Fruit fly (Drosophila melanogaster) whole organism, embryonic: ENCODE results near the gene Ssl2.

Source experiments
- Atf3 ChIP-seq: fragments of 200-800 bp; sonication (Bioruptor generic); optimal IDR thresholded peaks from 3 replicates; lab custom pipeline; 2016; ENCODE audit warnings: missing biosample characterization, missing genetic modification characterization
- BtbVII ChIP-seq: fragments of 200-800 bp; sonication (Bioruptor generic); optimal IDR thresholded peaks from 3 replicates; lab custom pipeline; 2017; ENCODE audit warnings: missing biosample characterization, mild to moderate bottlenecking, missing genetic modification characterization
- C15 ChIP-seq: fragments of 200-800 bp; sonication (Bioruptor generic); IDR thresholded peaks from 3 replicates; pipeline ENCODE4 v1.3.6; 2022; ENCODE audit warnings: missing biosample characterization, missing genetic modification characterization
- CG10274 ChIP-seq: fragments of 200-800 bp; sonication (Bioruptor generic); optimal IDR thresholded peaks from 3 replicates; lab custom pipeline; 2017; ENCODE audit warnings: missing biosample characterization, mild to moderate bottlenecking, missing genetic modification characterization
- CG11696 ChIP-seq: fragments of 200-800 bp; sonication (Bioruptor generic); IDR thresholded peaks from 2 replicates; pipeline ENCODE4 v1.3.6; 2022; ENCODE audit warnings: missing biosample characterization, missing genetic modification characterization
- CG12104 ChIP-seq: fragments of 200-800 bp; sonication (Bioruptor generic); optimal IDR thresholded peaks from 3 replicates; lab custom pipeline; 2016; ENCODE audit warnings: missing biosample characterization, missing genetic modification characterization
- CG12659 ChIP-seq: fragments of 200-800 bp; sonication (Bioruptor generic); optimal IDR thresholded peaks from 3 replicates; lab custom pipeline; 2017; ENCODE audit warnings: mild to moderate bottlenecking, missing biosample characterization, missing genetic modification reagents, missing genetic modification characterization
- CG13296 ChIP-seq: fragments of 200-800 bp; sonication (Bioruptor generic); optimal IDR thresholded peaks from 3 replicates; lab custom pipeline; 2018; ENCODE audit warnings: missing biosample characterization, mild to moderate bottlenecking, missing genetic modification characterization
- CG15073 ChIP-seq: fragments of 200-800 bp; sonication (Bioruptor generic); optimal IDR thresholded peaks from 2 replicates; lab custom pipeline; 2016; ENCODE audit warnings: missing biosample characterization, missing genetic modification characterization
- CG15479 ChIP-seq: fragments of 200-800 bp; sonication (Bioruptor generic); optimal IDR thresholded peaks from 3 replicates; lab custom pipeline; 2019; ENCODE audit warnings: missing biosample characterization, mild to moderate bottlenecking, missing genetic modification characterization, moderate library complexity
- CG15601 ChIP-seq: fragments of 200-800 bp; sonication (Bioruptor generic); optimal IDR thresholded peaks from 3 replicates; lab custom pipeline; 2019; ENCODE audit warnings: missing biosample characterization, mild to moderate bottlenecking, missing genetic modification characterization, moderate library complexity
- CG1603 ChIP-seq: fragments of 200-800 bp; sonication (Bioruptor generic); optimal IDR thresholded peaks from 2 replicates; lab custom pipeline; 2019; ENCODE audit warnings: missing biosample characterization, mild to moderate bottlenecking, missing genetic modification characterization, moderate library complexity
- CG1792 ChIP-seq: fragments of 200-800 bp; sonication (Bioruptor generic); optimal IDR thresholded peaks from 2 replicates; lab custom pipeline; 2016; ENCODE audit warnings: missing biosample characterization, missing genetic modification characterization
- CG4360 ChIP-seq: fragments of 200-800 bp; sonication (Bioruptor generic); IDR thresholded peaks from 2 replicates; pipeline ENCODE4 v1.3.6; 2022; ENCODE audit warnings: missing biosample characterization, missing genetic modification characterization
- CG5245 ChIP-seq: fragments of 200-800 bp; sonication (Bioruptor generic); optimal IDR thresholded peaks from 3 replicates; lab custom pipeline; 2016; ENCODE audit warnings: missing biosample characterization, missing genetic modification characterization
- CG6854 ChIP-seq: fragments of 200-800 bp; sonication (Bioruptor generic); optimal IDR thresholded peaks from 3 replicates; lab custom pipeline; 2017; ENCODE audit warnings: missing biosample characterization, mild to moderate bottlenecking, missing genetic modification characterization
- CG7357 ChIP-seq: fragments of 200-800 bp; sonication (Bioruptor generic); IDR thresholded peaks from 3 replicates; pipeline ENCODE4 v1.3.6; 2022; ENCODE audit warnings: missing biosample characterization, missing genetic modification characterization
- CG7839 ChIP-seq: fragments of 200-800 bp; sonication (Bioruptor generic); optimal IDR thresholded peaks from 3 replicates; lab custom pipeline; 2018; ENCODE audit warnings: missing biosample characterization, mild to moderate bottlenecking, missing genetic modification characterization, moderate library complexity
- CG9609 ChIP-seq: fragments of 200-800 bp; sonication (Bioruptor generic); optimal IDR thresholded peaks from 3 replicates; lab custom pipeline; 2016; ENCODE audit warnings: missing biosample characterization, missing genetic modification characterization
- Camta ChIP-seq: fragments of 200-800 bp; sonication (Bioruptor generic); optimal IDR thresholded peaks from 2 replicates; lab custom pipeline; 2016; ENCODE audit warnings: missing biosample characterization, missing genetic modification characterization
- D19A ChIP-seq: fragments of 200-800 bp; optimal IDR thresholded peaks from 3 replicates; lab custom pipeline; 2019; ENCODE audit warnings: missing biosample characterization, mild to moderate bottlenecking, missing genetic modification characterization, moderate library complexity
- Fer1 ChIP-seq: fragments of 200-800 bp; sonication (Bioruptor generic); optimal IDR thresholded peaks from 2 replicates; lab custom pipeline; 2017; ENCODE audit warnings: missing biosample characterization, mild to moderate bottlenecking, missing genetic modification characterization
- HHEX ChIP-seq: fragments of 200-800 bp; sonication (Bioruptor generic); optimal IDR thresholded peaks from 3 replicates; lab custom pipeline; 2017; ENCODE audit warnings: missing biosample characterization, mild to moderate bottlenecking, missing genetic modification characterization, missing genetic modification reagents
- HLH54F ChIP-seq: fragments of 200-800 bp; sonication (Bioruptor generic); optimal IDR thresholded peaks from 3 replicates; lab custom pipeline; 2016; ENCODE audit warnings: missing biosample characterization, missing genetic modification characterization
- Hey ChIP-seq: fragments of 200-800 bp; sonication (Bioruptor generic); optimal IDR thresholded peaks from 3 replicates; lab custom pipeline; 2018; ENCODE audit warnings: missing biosample characterization, mild to moderate bottlenecking, missing genetic modification characterization
- MBD-R2 ChIP-seq: fragments of 200-800 bp; sonication (Bioruptor generic); IDR thresholded peaks from 2 replicates; pipeline ENCODE4 v1.3.6; 2022; ENCODE audit warnings: missing biosample characterization, missing genetic modification characterization
- MTF-1 ChIP-seq: fragments of 200-800 bp; sonication (Bioruptor generic); optimal IDR thresholded peaks from 2 replicates; lab custom pipeline; 2018; ENCODE audit warnings: missing biosample characterization, mild to moderate bottlenecking, missing genetic modification characterization, borderline replicate concordance
- Mad ChIP-seq: fragments of 200-800 bp; sonication (Bioruptor generic); optimal IDR thresholded peaks from 2 replicates; lab custom pipeline; 2016; ENCODE audit warnings: missing biosample characterization, missing genetic modification characterization
- NFAT ChIP-seq: fragments of 200-800 bp; sonication (Bioruptor generic); IDR thresholded peaks from 2 replicates; pipeline ENCODE4 v1.3.6; 2022; ENCODE audit warnings: missing biosample characterization, missing genetic modification characterization
- NK7.1 ChIP-seq: fragments of 200-800 bp; sonication (Bioruptor generic); optimal IDR thresholded peaks from 3 replicates; lab custom pipeline; 2016; ENCODE audit warnings: missing biosample characterization, missing genetic modification characterization
- Optix ChIP-seq: fragments of 200-800 bp; sonication (Bioruptor generic); IDR thresholded peaks from 3 replicates; pipeline ENCODE4 v1.3.6; 2022; ENCODE audit warnings: missing biosample characterization, missing genetic modification characterization
- Pdp1 ChIP-seq, 2 experiments: fragments of 200-800 bp; sonication (Bioruptor generic); optimal IDR thresholded peaks; 3 replicates each; lab custom pipeline; 2016; ENCODE audit warnings: missing biosample characterization in 2 of 2, missing genetic modification characterization in 2 of 2, mild to moderate bottlenecking in 1 of 2, moderate library complexity in 1 of 2
- YL-1 ChIP-seq: fragments of 200-800 bp; sonication (Bioruptor generic); optimal IDR thresholded peaks from 3 replicates; lab custom pipeline; 2017; ENCODE audit warnings: missing biosample characterization, mild to moderate bottlenecking, missing genetic modification characterization
- amos ChIP-seq: fragments of 200-800 bp; sonication (Bioruptor generic); IDR thresholded peaks from 2 replicates; pipeline ENCODE4 v1.3.6; 2022; ENCODE audit warnings: missing biosample characterization, missing genetic modification characterization; ENCODE audit not compliant: partially characterized antibody
- az2 ChIP-seq: fragments of 200-800 bp; sonication (Bioruptor generic); optimal IDR thresholded peaks from 3 replicates; lab custom pipeline; 2016; ENCODE audit warnings: missing biosample characterization, missing genetic modification characterization
- bsh ChIP-seq, 2 experiments: fragments of 200-800 bp; sonication (Bioruptor generic); optimal IDR thresholded peaks; 2 replicates each; lab custom pipeline; 2017 to 2018; ENCODE audit warnings: mild to moderate bottlenecking in 2 of 2, missing biosample characterization in 2 of 2, missing genetic modification characterization in 2 of 2, moderate library complexity in 1 of 2
- caup ChIP-seq: fragments of 200-800 bp; sonication (Bioruptor generic); optimal IDR thresholded peaks from 3 replicates; lab custom pipeline; 2017; ENCODE audit warnings: missing biosample characterization, mild to moderate bottlenecking, missing genetic modification characterization, moderate library complexity; ENCODE audit not compliant: severe bottlenecking
- disco-r ChIP-seq: fragments of 200-800 bp; sonication (Bioruptor generic); optimal IDR thresholded peaks from 2 replicates; lab custom pipeline; 2016; ENCODE audit warnings: missing biosample characterization, missing genetic modification characterization
- dpn ChIP-seq, 2 experiments: fragments of 200-800 bp; sonication (Bioruptor generic); optimal IDR thresholded peaks; 3 replicates each; lab custom pipeline; 2016; ENCODE audit warnings: missing biosample characterization in 2 of 2, missing genetic modification characterization in 2 of 2
- gt ChIP-seq: fragments of 200-800 bp; sonication (Bioruptor generic); IDR thresholded peaks from 2 replicates; pipeline ENCODE4 v1.3.6; 2022; ENCODE audit warnings: missing biosample characterization, missing genetic modification characterization
- inv ChIP-seq: fragments of 200-800 bp; sonication (Bioruptor generic); IDR thresholded peaks from 2 replicates; pipeline ENCODE4 v1.3.6; 2022; ENCODE audit warnings: missing biosample characterization, missing genetic modification characterization; ENCODE audit not compliant: partially characterized antibody
- jumu ChIP-seq: fragments of 200-800 bp; sonication (Bioruptor generic); optimal IDR thresholded peaks from 3 replicates; lab custom pipeline; 2016; ENCODE audit warnings: missing biosample characterization, missing genetic modification characterization
- ken ChIP-seq: fragments of 200-800 bp; sonication (Bioruptor generic); IDR thresholded peaks from 3 replicates; pipeline ENCODE4 v1.3.6; 2022; ENCODE audit warnings: missing biosample characterization, missing genetic modification characterization
- pzg ChIP-seq: fragments of 200-800 bp; sonication (Bioruptor generic); optimal IDR thresholded peaks from 3 replicates; lab custom pipeline; 2018; ENCODE audit warnings: missing biosample characterization, mild to moderate bottlenecking, missing genetic modification characterization, moderate library complexity
- run ChIP-seq: fragments of 200-800 bp; sonication (Bioruptor generic); optimal IDR thresholded peaks from 3 replicates; lab custom pipeline; 2018; ENCODE audit warnings: missing biosample characterization, mild to moderate bottlenecking, missing genetic modification characterization
- sens-2 ChIP-seq: fragments of 200-800 bp; sonication (Bioruptor generic); IDR thresholded peaks from 2 replicates; pipeline ENCODE4 v1.3.6; 2022; ENCODE audit warnings: missing biosample characterization, missing genetic modification characterization
- shn ChIP-seq: fragments of 200-800 bp; sonication (Bioruptor generic); optimal IDR thresholded peaks from 3 replicates; lab custom pipeline; 2016; ENCODE audit warnings: missing biosample characterization, missing genetic modification characterization
- sqz ChIP-seq: fragments of 200-800 bp; sonication (Bioruptor generic); optimal IDR thresholded peaks from 3 replicates; lab custom pipeline; 2018; ENCODE audit warnings: missing biosample characterization, mild to moderate bottlenecking, missing genetic modification characterization
- tx ChIP-seq: fragments of 200-800 bp; sonication (Bioruptor generic); optimal IDR thresholded peaks from 2 replicates; lab custom pipeline; 2016; ENCODE audit warnings: missing biosample characterization, missing genetic modification characterization
- zen2 ChIP-seq: fragments of 200-800 bp; sonication (Bioruptor generic); IDR thresholded peaks from 3 replicates; pipeline ENCODE4 v1.3.6; 2022; ENCODE audit warnings: missing biosample characterization, missing genetic modification characterization; ENCODE audit not compliant: partially characterized antibody
- zfh2 ChIP-seq: fragments of 200-800 bp; sonication (Bioruptor generic); optimal IDR thresholded peaks from 2 replicates; lab custom pipeline; 2016; ENCODE audit warnings: missing biosample characterization, missing genetic modification characterization

Ssl2 gene

DNA sequence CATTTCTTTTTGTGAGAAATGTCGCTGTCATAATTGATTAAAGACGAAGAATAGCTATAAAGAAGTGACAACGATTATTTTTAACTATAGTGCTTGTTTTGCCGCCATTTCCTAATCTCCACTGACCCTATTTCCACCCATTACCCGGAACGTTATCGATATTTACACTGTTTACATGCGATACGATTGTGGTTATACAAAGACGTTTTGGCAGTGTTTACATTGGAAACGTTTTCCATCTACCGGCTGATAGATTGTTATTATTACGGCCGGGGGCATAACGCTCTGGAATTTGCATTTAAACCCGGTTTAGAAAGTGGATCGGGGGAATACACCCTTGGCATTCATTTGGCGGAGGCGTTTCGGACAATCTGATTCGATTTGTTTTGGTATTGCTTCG lies 33.8 kb upstream of the Ssl2 start (continued):
- TF ChIP-seq NFAT (no peak), C15 (GFP tag; lab: Robert Waterston, UW) (no peak), Hey (tag; lab: Kevin White, UChicago) (no peak), CG12659 (GFP tag; lab: Kevin White, UChicago) (no peak), MTF-1 (GFP tag; lab: Kevin White, UChicago) (peak; percentile 22), CG15479 (GFP tag; lab: Kevin White, UChicago) (peak; percentile 12), sqz (no peak), CG12104 (GFP tag; lab: Kevin White, UChicago) (no peak), Optix (GFP tag; lab: Robert Waterston, UW) (no peak), CG15073 (GFP tag; lab: Kevin White, UChicago) (no peak), HLH54F (GFP tag; lab: Kevin White, UChicago) (no peak), CG11696 (no peak), shn (no peak), Pdp1 (GFP tag; optimal IDR thresholded peaks at IDR 0.05; lab: Kevin White, UChicago) (peak in 1 of 2 experiments; percentile 62), caup (GFP tag; lab: Kevin White, UChicago) (peak; percentile 9), run (tag; lab: Kevin White, UChicago) (no peak), Fer1 (GFP tag; lab: Kevin White, UChicago) (peak; percentile 43), CG1792 (GFP tag; lab: Kevin White, UChicago) (no peak), CG1603 (tag; lab: Kevin White, UChicago) (peak; percentile 12), pzg (GFP tag; lab: Kevin White, UChicago) (no peak), bsh (GFP tag; optimal IDR thresholded peaks at IDR 0.05; lab: Kevin White, UChicago) (no peak), Camta (GFP tag; lab: Kevin White, UChicago) (no peak), CG9609 (GFP tag; lab: Kevin White, UChicago) (no peak), D19A (tag; lab: Kevin White, UChicago) (no peak), amos (no peak), CG4360 (GFP tag; lab: Robert Waterston, UW) (no peak), CG5245 (GFP tag; lab: Kevin White, UChicago) (no peak), MBD-R2 (GFP tag; lab: Robert Waterston, UW) (no peak), CG15601 (tag; lab: Kevin White, UChicago) (peak; percentile 13), CG6854 (GFP tag; lab: Kevin White, UChicago) (peak; percentile 15), BtbVII (peak; percentile 22), inv (GFP tag; lab: Robert Waterston, UW) (no peak), tx (GFP tag; lab: Kevin White, UChicago) (no peak), zfh2 (GFP tag; lab: Kevin White, UChicago) (no peak), NK7.1 (GFP tag; lab: Kevin White, UChicago) (no peak), YL-1 (GFP tag; lab: Kevin White, UChicago) (no peak), Mad (no peak), zen2 (GFP tag; lab: Robert Waterston, UW) (no peak), CG10274 (GFP tag; lab: Kevin White, UChicago) (no peak), HHEX (GFP tag; lab: Kevin White, UChicago) (peak; percentile 34), dpn (GFP tag; optimal IDR thresholded peaks at IDR 0.05; lab: Kevin White, UChicago) (no peak), CG7839 (tag; lab: Kevin White, UChicago) (no peak), jumu (GFP tag; lab: Kevin White, UChicago) (no peak), ken (GFP tag; lab: Robert Waterston, UW) (no peak), gt (GFP tag; lab: Robert Waterston, UW) (no peak), CG13296 (GFP tag; lab: Kevin White, UChicago) (peak; percentile 15), Atf3 (no peak), az2 (GFP tag; lab: Kevin White, UChicago) (no peak), CG7357 (GFP tag; lab: Robert Waterston, UW) (no peak), disco-r (GFP tag; lab: Kevin White, UChicago) (no peak), sens-2 (GFP tag; lab: Robert Waterston, UW) (no peak)
